Worm (Caenorhabditis elegans) whole organism, L4 larva: Measurements from ENCODE around the gene pbs-1.

Experiments used
- D1046.2 ChIP-seq: fragments of 200-800 bp; sonication (Bioruptor generic); IDR thresholded peaks from 2 replicates; pipeline ENCODE4 v1.3.6; 2022; ENCODE audit warnings: missing genetic modification characterization, missing compliant biosample characterization
- F44E2.7 ChIP-seq: fragments of 200-800 bp; sonication (Bioruptor generic); IDR thresholded peaks from 2 replicates; pipeline ENCODE4 v2.1.2; 2022; ENCODE audit warnings: missing genetic modification characterization, missing compliant biosample characterization
- T20F7.1 ChIP-seq: fragments of 200-800 bp; sonication (Bioruptor generic); optimal IDR thresholded peaks from 2 replicates; lab custom pipeline; 2018; ENCODE audit warnings: mild to moderate bottlenecking, missing genetic modification characterization, missing compliant biosample characterization
- ZK337.2 ChIP-seq: fragments of 200-800 bp; sonication (Bioruptor generic); IDR thresholded peaks from 2 replicates; pipeline ENCODE4 v1.3.6; 2022; ENCODE audit warnings: missing genetic modification reagents, missing genetic modification characterization, missing compliant biosample characterization
- aha-1 ChIP-seq: fragments of 150-350 bp; peaks from one replicate; lab custom pipeline; 2014; ENCODE audit warnings: missing biosample characterization, missing genetic modification characterization
- attf-4 ChIP-seq: sonication (generic microtip); optimal IDR thresholded peaks from 3 replicates; lab custom pipeline; 2017; ENCODE audit warnings: missing biosample characterization, missing genetic modification characterization
- ceh-44 ChIP-seq: fragments of 200-800 bp; sonication (Bioruptor generic); IDR thresholded peaks from 2 replicates; pipeline ENCODE4 v1.3.6; 2022; ENCODE audit warnings: missing genetic modification reagents, missing genetic modification characterization, missing compliant biosample characterization
- ceh-62 ChIP-seq: sonication (generic microtip); optimal IDR thresholded peaks from 2 replicates; lab custom pipeline; 2017; ENCODE audit warnings: missing biosample characterization, missing genetic modification characterization
- ceh-82 ChIP-seq: sonication (generic microtip); optimal IDR thresholded peaks from 2 replicates; lab custom pipeline; 2017; ENCODE audit warnings: missing biosample characterization, missing genetic modification characterization
- ctbp-1 ChIP-seq: fragments of 200-800 bp; sonication (Bioruptor generic); IDR thresholded peaks from 2 replicates; pipeline ENCODE4 v1.3.6; 2022; ENCODE audit warnings: missing genetic modification reagents, missing genetic modification characterization, missing compliant biosample characterization
- daf-16 ChIP-seq, 3 experiments: sonication (generic microtip); optimal IDR thresholded peaks; 2 replicates each; lab custom pipeline; 2016 to 2017; ENCODE audit warnings: missing genetic modification characterization in 3 of 3, missing genetic modification reagents in 3 of 3, mild to moderate bottlenecking in 2 of 3, missing compliant biosample characterization in 2 of 3, missing biosample characterization in 1 of 3, moderate library complexity in 1 of 3
- daf-19 ChIP-seq: fragments of 200-800 bp; sonication (Bioruptor generic); conservative IDR thresholded peaks from 2 replicates; pipeline ENCODE4 v1.3.6; 2022; ENCODE audit warnings: missing genetic modification characterization, missing compliant biosample characterization
- daf-8 ChIP-seq: fragments of 200-800 bp; sonication (Bioruptor generic); IDR thresholded peaks from 2 replicates; pipeline ENCODE4 v1.3.6; 2022; ENCODE audit warnings: missing genetic modification characterization, missing compliant biosample characterization
- dmd-8 ChIP-seq: fragments of 200-800 bp; sonication (Bioruptor generic); IDR thresholded peaks from 2 replicates; pipeline ENCODE4 v1.3.6; 2022; ENCODE audit warnings: missing genetic modification characterization, missing compliant biosample characterization
- dmd-9 ChIP-seq: fragments of 200-800 bp; sonication (Bioruptor generic); IDR thresholded peaks from 2 replicates; pipeline ENCODE4 v1.3.6; 2022; ENCODE audit warnings: missing genetic modification reagents, missing genetic modification characterization, missing compliant biosample characterization
- egl-27 ChIP-seq: sonication (generic microtip); optimal IDR thresholded peaks from 3 replicates; lab custom pipeline; 2017; ENCODE audit warnings: missing biosample characterization, missing genetic modification reagents, missing genetic modification characterization
- egl-43 ChIP-seq: fragments of 200-800 bp; sonication (Bioruptor generic); IDR thresholded peaks from 2 replicates; pipeline ENCODE4 v1.3.6; 2022; ENCODE audit warnings: missing genetic modification reagents, missing genetic modification characterization, missing compliant biosample characterization
- fkh-10 ChIP-seq: fragments of 150-350 bp; optimal IDR thresholded peaks from 2 replicates; lab custom pipeline; 2014; ENCODE audit warnings: missing biosample characterization, missing genetic modification reagents, missing genetic modification characterization
- gei-8 ChIP-seq: fragments of 200-800 bp; sonication (Bioruptor generic); optimal IDR thresholded peaks from 2 replicates; lab custom pipeline; 2018; ENCODE audit warnings: mild to moderate bottlenecking, missing genetic modification characterization, missing compliant biosample characterization
- hif-1 ChIP-seq, 2 experiments: sonication (generic microtip); optimal IDR thresholded peaks; 2 replicates each; lab custom pipeline; 2016 to 2017; ENCODE audit warnings: missing compliant biosample characterization in 2 of 2, missing genetic modification characterization in 2 of 2, missing genetic modification reagents in 2 of 2, missing genotype in 2 of 2, mild to moderate bottlenecking in 1 of 2
- hmg-1.1 ChIP-seq: fragments of 200-800 bp; sonication (Bioruptor generic); IDR thresholded peaks from 2 replicates; pipeline ENCODE4 v1.3.6; 2022; ENCODE audit warnings: missing genetic modification reagents, missing genetic modification characterization, missing compliant biosample characterization
- jun-1 ChIP-seq: fragments of 150-350 bp; optimal IDR thresholded peaks from 2 replicates; lab custom pipeline; 2014; ENCODE audit warnings: missing biosample characterization, missing genetic modification reagents, missing genetic modification characterization
- lim-7 ChIP-seq: fragments of 200-800 bp; sonication (Bioruptor generic); IDR thresholded peaks from 2 replicates; pipeline ENCODE4 v1.3.6; 2022; ENCODE audit warnings: missing genetic modification characterization, missing compliant biosample characterization
- lin-38 ChIP-seq: fragments of 200-800 bp; sonication (Bioruptor generic); IDR thresholded peaks from 2 replicates; pipeline ENCODE4 v1.3.6; 2022; ENCODE audit warnings: missing genetic modification reagents, missing genetic modification characterization, missing compliant biosample characterization
- mdt-29 ChIP-seq: fragments of 200-800 bp; sonication (Bioruptor generic); IDR thresholded peaks from 2 replicates; pipeline ENCODE4 v1.3.6; 2022; ENCODE audit warnings: missing genetic modification reagents, missing genetic modification characterization, missing compliant biosample characterization
- mxl-2 ChIP-seq: fragments of 200-800 bp; sonication (Bioruptor generic); conservative IDR thresholded peaks from 2 replicates; pipeline ENCODE4 v1.3.6; 2022; ENCODE audit warnings: missing genetic modification reagents, missing genetic modification characterization, missing compliant biosample characterization
- mxl-3 ChIP-seq: fragments of 200-800 bp; sonication (Bioruptor generic); optimal IDR thresholded peaks from 2 replicates; lab custom pipeline; 2018; ENCODE audit warnings: mild to moderate bottlenecking, missing genetic modification characterization, missing compliant biosample characterization
- nhr-102 ChIP-seq: sonication (generic microtip); optimal IDR thresholded peaks from 2 replicates; lab custom pipeline; 2016; ENCODE audit warnings: mild to moderate bottlenecking, missing genetic modification characterization, moderate library complexity, missing compliant biosample characterization
- nhr-11 ChIP-seq: fragments of 150-350 bp; optimal IDR thresholded peaks from 2 replicates; lab custom pipeline; 2014; ENCODE audit warnings: missing biosample characterization, missing genetic modification characterization
- nhr-111 ChIP-seq: fragments of 200-800 bp; sonication (Bioruptor generic); optimal IDR thresholded peaks from 2 replicates; lab custom pipeline; 2018; ENCODE audit warnings: mild to moderate bottlenecking, missing genetic modification characterization, missing compliant biosample characterization
- nhr-237 ChIP-seq: sonication (generic microtip); optimal IDR thresholded peaks from 2 replicates; lab custom pipeline; 2017; ENCODE audit warnings: missing biosample characterization, missing genetic modification characterization
- nhr-48 ChIP-seq: sonication (generic microtip); optimal IDR thresholded peaks from 2 replicates; lab custom pipeline; 2016; ENCODE audit warnings: mild to moderate bottlenecking, missing genetic modification characterization, missing compliant biosample characterization
- php-3 ChIP-seq: fragments of 200-800 bp; sonication (Bioruptor generic); IDR thresholded peaks from 2 replicates; pipeline ENCODE4 v1.3.6; 2022; ENCODE audit warnings: missing genetic modification reagents, missing genetic modification characterization, missing compliant biosample characterization
- pqm-1 ChIP-seq: sonication (generic microtip); optimal IDR thresholded peaks from 2 replicates; lab custom pipeline; 2017; ENCODE audit warnings: missing biosample characterization, missing genetic modification characterization
- rbr-2 ChIP-seq: sonication (generic microtip); optimal IDR thresholded peaks from 2 replicates; lab custom pipeline; 2016; ENCODE audit warnings: missing genotype, missing genetic modification characterization, missing compliant biosample characterization
- saeg-2 ChIP-seq: fragments of 200-800 bp; sonication (Bioruptor generic); IDR thresholded peaks from 2 replicates; pipeline ENCODE4 v1.3.6; 2022; ENCODE audit warnings: missing genetic modification reagents, missing genetic modification characterization, missing compliant biosample characterization
- set-16 ChIP-seq: fragments of 200-800 bp; sonication (Bioruptor generic); IDR thresholded peaks from 2 replicates; pipeline ENCODE4 v1.3.6; 2022; ENCODE audit warnings: missing genetic modification reagents, missing genetic modification characterization, missing compliant biosample characterization
- skn-1 ChIP-seq: fragments of 150-350 bp; optimal IDR thresholded peaks from 2 replicates; lab custom pipeline; 2014; ENCODE audit warnings: missing biosample characterization, missing genetic modification characterization
- snpc-1.2 ChIP-seq: fragments of 200-800 bp; sonication (Bioruptor generic); IDR thresholded peaks from 2 replicates; pipeline ENCODE4 v1.3.6; 2022; ENCODE audit warnings: missing genetic modification reagents, missing genetic modification characterization, missing compliant biosample characterization
- spr-1 ChIP-seq: sonication (generic microtip); optimal IDR thresholded peaks from 2 replicates; lab custom pipeline; 2016; ENCODE audit warnings: mild to moderate bottlenecking, missing genetic modification characterization, missing compliant biosample characterization
- tra-1 ChIP-seq: fragments of 200-800 bp; sonication (Bioruptor generic); IDR thresholded peaks from 2 replicates; pipeline ENCODE4 v1.3.6; 2022; ENCODE audit warnings: missing genetic modification reagents, missing genetic modification characterization, missing compliant biosample characterization
- unc-62 ChIP-seq, 3 experiments: fragments of 150-350 bp in 1 of 3; sonication (generic microtip); optimal IDR thresholded peaks in 2 of 3; peaks in 1 of 3; 1 replicate in 1 of 3; 2 replicates in 2 of 3; lab custom pipeline; 2014 to 2017; ENCODE audit warnings: missing biosample characterization in 3 of 3, missing genetic modification characterization in 3 of 3, missing genetic modification reagents in 3 of 3, missing genotype in 1 of 3
- zip-11 ChIP-seq: fragments of 200-800 bp; sonication (Bioruptor generic); IDR thresholded peaks from 2 replicates; pipeline ENCODE4 v1.3.6; 2022; ENCODE audit warnings: missing genetic modification characterization, missing compliant biosample characterization
- ztf-11 ChIP-seq: fragments of 150-350 bp; optimal IDR thresholded peaks from 2 replicates; lab custom pipeline; 2014; ENCODE audit warnings: missing biosample characterization, missing genetic modification characterization

pbs-1 gene

ce11 chrIV:1711029-1711489 lies 1.5 kb upstream of the pbs-1 start, which contains the start of gene rpi-2 (continued):
- TF ChIP-seq lin-38: peak; percentile 88
- TF ChIP-seq mxl-2 (GFP tag; lab: Robert Waterston, UW): 0 out of 2 replicates have a peak, but pooled peaks have one; percentile 37
- TF ChIP-seq unc-62 (GFP tag; optimal IDR thresholded peaks at IDR 0.05 in 1 of 2; lab: Kevin White, UChicago): peak in 1 of 2 experiments; percentile 92
- TF ChIP-seq unc-62 (tag; optimal IDR thresholded peaks at IDR 0.05; lab: Kevin White, UChicago): no peak
- peak; percentile 74; the same call in 1 of the 2 replicates for TF ChIP-seq dmd-8 (GFP tag; lab: Robert Waterston, UW)
- TF ChIP-seq nhr-48 (tag; lab: Kevin White, UChicago): no peak
- no peak for TF ChIP-seq ceh-82
- peak; percentile 55 for TF ChIP-seq gei-8 (GFP tag; lab: Kevin White, UChicago)
- TF ChIP-seq T20F7.1 (GFP tag; lab: Kevin White, UChicago): no peak
- no peak; the same call in 1 of the 2 replicates for TF ChIP-seq set-16 (GFP tag; lab: Robert Waterston, UW)
- no peak for TF ChIP-seq daf-19 (GFP tag; lab: Robert Waterston, UW)
- TF ChIP-seq lim-7 (GFP tag; lab: Robert Waterston, UW): peak; percentile 70
- no peak for TF ChIP-seq saeg-2 (GFP tag; lab: Robert Waterston, UW)
- peak; percentile 57 for TF ChIP-seq ctbp-1 (GFP tag; lab: Robert Waterston, UW)
- TF ChIP-seq nhr-111 (GFP tag; lab: Kevin White, UChicago): no peak
- TF ChIP-seq aha-1 (tag; lab: Kevin White, UChicago): no peak
- TF ChIP-seq php-3: 0 out of 2 replicates have a peak, but pooled peaks have one; percentile 45
- TF ChIP-seq mdt-29: 0 out of 2 replicates have a peak, but pooled peaks have one; percentile 22
- TF ChIP-seq snpc-1.2 (GFP tag; lab: Robert Waterston, UW): peak; percentile 86
- no peak for TF ChIP-seq pqm-1 (tag; lab: Kevin White, UChicago)
- 0 out of 2 replicates have a peak, but pooled peaks have one; percentile 23 for TF ChIP-seq zip-11
- no peak for TF ChIP-seq fkh-10 (GFP tag; lab: Kevin White, UChicago)
- TF ChIP-seq nhr-237 (tag; lab: Kevin White, UChicago): no peak
- peak; percentile 22 for TF ChIP-seq nhr-102 (tag; lab: Kevin White, UChicago)
- no peak for TF ChIP-seq F44E2.7 (GFP tag; lab: Robert Waterston, UW)
- no peak for TF ChIP-seq ceh-62 (tag; lab: Kevin White, UChicago)
- peak; percentile 4 for TF ChIP-seq nhr-11 (tag; lab: Kevin White, UChicago)
- TF ChIP-seq skn-1 (tag; lab: Kevin White, UChicago): no peak
- TF ChIP-seq daf-8 (GFP tag; lab: Robert Waterston, UW): no peak
- TF ChIP-seq egl-27 (tag; lab: Kevin White, UChicago): no peak
- no peak for TF ChIP-seq hmg-1.1 (GFP tag; lab: Robert Waterston, UW)
- peak; percentile 71; the same call in 1 of the 2 replicates for TF ChIP-seq D1046.2
- TF ChIP-seq mxl-3: no peak
- TF ChIP-seq ZK337.2: no peak
- peak; percentile 48; the same call in 1 of the 2 replicates for TF ChIP-seq tra-1 (GFP tag; lab: Robert Waterston, UW)
- TF ChIP-seq dmd-9 (GFP tag; lab: Robert Waterston, UW): peak; percentile 64; the same call in 1 of the 2 replicates
- peak; percentile 50 for TF ChIP-seq spr-1 (tag; lab: Kevin White, UChicago)

- peak; percentile 96 for TF ChIP-seq set-16 (GFP tag; lab: Robert Waterston, UW)
- TF ChIP-seq rbr-2: no peak
Observed at ce11 chrIV:1710535-1710934, 990 bp upstream of the pbs-1 start.

ce11 chrIV:1709002-1709401 lies 543 bp downstream of the pbs-1 start:
- TF ChIP-seq jun-1 (tag; lab: Kevin White, UChicago) (no peak), mxl-2 (GFP tag; lab: Robert Waterston, UW) (no peak), egl-43 (GFP tag; lab: Robert Waterston, UW) (0 out of 2 replicates have a peak, but pooled peaks have one; percentile 6), ztf-11 (tag; lab: Kevin White, UChicago) (no peak), attf-4 (tag; lab: Kevin White, UChicago) (no peak), egl-27 (tag; lab: Kevin White, UChicago) (no peak), dmd-8 (GFP tag; lab: Robert Waterston, UW) (0 out of 2 replicates have a peak, but pooled peaks have one; percentile 42), ceh-44 (GFP tag; lab: Robert Waterston, UW) (no peak), set-16 (GFP tag; lab: Robert Waterston, UW) (peak; percentile 96), nhr-102 (tag; lab: Kevin White, UChicago) (no peak), daf-8 (GFP tag; lab: Robert Waterston, UW) (no peak), nhr-237 (tag; lab: Kevin White, UChicago) (no peak), daf-16 (GFP tag; optimal IDR thresholded peaks at IDR 0.05; lab: Kevin White, UChicago) (no peak), daf-16 (tag; optimal IDR thresholded peaks at IDR 0.05; lab: Kevin White, UChicago) (no peak), hif-1 (tag; optimal IDR thresholded peaks at IDR 0.05; lab: Kevin White, UChicago) (no peak)
